Fruit fly (Drosophila melanogaster) whole organism, embryonic: ENCODE results near the gene CG13022.
A peak's percentile ranks its signal among the peaks of the same experiment; 100 is the strongest.

Source experiments
- ATbp ChIP-seq: fragments of 200-800 bp; sonication (Bioruptor generic); optimal IDR thresholded peaks from 2 replicates; lab custom pipeline; 2017; ENCODE audit warnings: missing biosample characterization, mild to moderate bottlenecking, missing genetic modification characterization, missing genetic modification reagents
- Awh ChIP-seq: fragments of 200-800 bp; sonication (Bioruptor generic); IDR thresholded peaks from 2 replicates; pipeline ENCODE4, ENCODE4 v1.3.6; 2022; ENCODE audit warnings: missing biosample characterization, missing genetic modification characterization
- CG10274 ChIP-seq: fragments of 200-800 bp; sonication (Bioruptor generic); optimal IDR thresholded peaks from 3 replicates; lab custom pipeline; 2017; ENCODE audit warnings: missing biosample characterization, mild to moderate bottlenecking, missing genetic modification characterization
- CG10431 ChIP-seq: fragments of 200-800 bp; sonication (Bioruptor generic); optimal IDR thresholded peaks from 3 replicates; lab custom pipeline; 2018; ENCODE audit warnings: missing biosample characterization, mild to moderate bottlenecking, missing genetic modification characterization
- CG11696 ChIP-seq: fragments of 200-800 bp; sonication (Bioruptor generic); IDR thresholded peaks from 2 replicates; pipeline ENCODE4 v1.3.6; 2022; ENCODE audit warnings: missing biosample characterization, missing genetic modification characterization
- CG12236 ChIP-seq: fragments of 200-800 bp; sonication (Bioruptor generic); optimal IDR thresholded peaks from 2 replicates; lab custom pipeline; 2016; ENCODE audit warnings: missing biosample characterization, missing genetic modification characterization
- CG1233 ChIP-seq: fragments of 200-800 bp; sonication (Bioruptor generic); optimal IDR thresholded peaks from 4 replicates; lab custom pipeline; 2018; ENCODE audit warnings: missing biosample characterization, mild to moderate bottlenecking, missing genetic modification characterization
- CG12744 ChIP-seq: fragments of 200-800 bp; sonication (Bioruptor generic); optimal IDR thresholded peaks from 2 replicates; lab custom pipeline; 2016; ENCODE audit warnings: missing biosample characterization, missing genetic modification characterization
- CG12942 ChIP-seq: fragments of 200-800 bp; sonication (Bioruptor generic); optimal IDR thresholded peaks from 3 replicates; lab custom pipeline; 2016; ENCODE audit warnings: missing biosample characterization, missing genetic modification characterization
- CG14667 ChIP-seq: fragments of 200-800 bp; sonication (Bioruptor generic); IDR thresholded peaks from 2 replicates; pipeline ENCODE4 v1.3.6; 2022; ENCODE audit warnings: missing biosample characterization, missing genetic modification characterization
- CG17359 ChIP-seq: fragments of 200-800 bp; sonication (Bioruptor generic); optimal IDR thresholded peaks from 3 replicates; lab custom pipeline; 2018; ENCODE audit warnings: missing biosample characterization, mild to moderate bottlenecking, missing genetic modification characterization, moderate library complexity
- CG2678 ChIP-seq: fragments of 200-800 bp; sonication (Bioruptor generic); optimal IDR thresholded peaks from 3 replicates; lab custom pipeline; 2019; ENCODE audit warnings: missing biosample characterization, mild to moderate bottlenecking, missing genetic modification characterization, moderate library complexity
- CG30403 ChIP-seq: fragments of 200-800 bp; sonication (Bioruptor generic); optimal IDR thresholded peaks from 3 replicates; lab custom pipeline; 2016; ENCODE audit warnings: missing biosample characterization, missing genetic modification characterization
- CG32772 ChIP-seq: fragments of 200-800 bp; sonication (Bioruptor generic); IDR thresholded peaks from 2 replicates; pipeline ENCODE4 v1.3.6; 2022; ENCODE audit warnings: missing biosample characterization, missing genetic modification characterization
- CG3281 ChIP-seq: fragments of 200-800 bp; sonication (Bioruptor generic); optimal IDR thresholded peaks from 3 replicates; lab custom pipeline; 2017; ENCODE audit warnings: missing biosample characterization, mild to moderate bottlenecking, missing genetic modification characterization
- CG33557 ChIP-seq: fragments of 200-800 bp; sonication (Bioruptor generic); optimal IDR thresholded peaks from 2 replicates; lab custom pipeline; 2019; ENCODE audit warnings: missing biosample characterization, mild to moderate bottlenecking, missing genetic modification characterization, moderate library complexity
- CG4360 ChIP-seq: fragments of 200-800 bp; sonication (Bioruptor generic); IDR thresholded peaks from 2 replicates; pipeline ENCODE4 v1.3.6; 2022; ENCODE audit warnings: missing biosample characterization, missing genetic modification characterization
- CG43689 ChIP-seq: fragments of 200-800 bp; sonication (Bioruptor generic); IDR thresholded peaks from 2 replicates; pipeline ENCODE4 v1.3.6; 2022; ENCODE audit warnings: missing biosample characterization, missing genetic modification characterization
- CG4424 ChIP-seq: fragments of 200-800 bp; sonication (Bioruptor generic); optimal IDR thresholded peaks from 3 replicates; lab custom pipeline; 2016; ENCODE audit warnings: missing biosample characterization, missing genetic modification characterization
- CG6791 ChIP-seq: fragments of 200-800 bp; sonication (Bioruptor generic); IDR thresholded peaks from 3 replicates; pipeline ENCODE4 v1.3.6; 2022; ENCODE audit warnings: missing biosample characterization, missing genetic modification characterization; ENCODE audit not compliant: partially characterized antibody
- CG6813 ChIP-seq: fragments of 200-800 bp; sonication (Bioruptor generic); optimal IDR thresholded peaks from 2 replicates; lab custom pipeline; 2017; ENCODE audit warnings: missing biosample characterization, missing genetic modification characterization, mild to moderate bottlenecking, moderate library complexity, missing genetic modification reagents
- CG7963 ChIP-seq: fragments of 200-800 bp; sonication (Bioruptor generic); IDR thresholded peaks from 3 replicates; pipeline ENCODE4 v1.3.6; 2022; ENCODE audit warnings: missing biosample characterization, missing genetic modification characterization; ENCODE audit not compliant: partially characterized antibody
- CG8281 ChIP-seq: fragments of 200-800 bp; sonication (Bioruptor generic); optimal IDR thresholded peaks from 2 replicates; lab custom pipeline; 2018; ENCODE audit warnings: missing biosample characterization, mild to moderate bottlenecking, missing genetic modification characterization, moderate library complexity
- CG8944 ChIP-seq: fragments of 200-800 bp; sonication (Bioruptor generic); optimal IDR thresholded peaks from 3 replicates; lab custom pipeline; 2016; ENCODE audit warnings: missing biosample characterization, missing genetic modification characterization
- CrebB ChIP-seq: fragments of 200-800 bp; sonication (Bioruptor generic); optimal IDR thresholded peaks from 3 replicates; lab custom pipeline; 2018; ENCODE audit warnings: missing biosample characterization, mild to moderate bottlenecking, missing genetic modification characterization
- E2f1 ChIP-seq: fragments of 200-800 bp; sonication (Bioruptor generic); IDR thresholded peaks from 2 replicates; pipeline ENCODE4 v1.3.6; 2022; ENCODE audit warnings: missing biosample characterization, missing genetic modification characterization
- Ets65A ChIP-seq: fragments of 200-800 bp; sonication (Bioruptor generic); peaks from one replicate; lab custom pipeline; 2016; ENCODE audit warnings: missing biosample characterization, missing genetic modification characterization
- H15 ChIP-seq: fragments of 200-800 bp; sonication (Bioruptor generic); IDR thresholded peaks from 3 replicates; pipeline ENCODE4 v1.3.6; 2022; ENCODE audit warnings: missing biosample characterization, missing genetic modification characterization
- HLH3B ChIP-seq: fragments of 200-800 bp; sonication (Bioruptor generic); IDR thresholded peaks from 2 replicates; pipeline ENCODE4 v1.3.6; 2022; ENCODE audit warnings: missing biosample characterization, missing genetic modification characterization
- Neu2 ChIP-seq: fragments of 200-800 bp; sonication (Bioruptor generic); optimal IDR thresholded peaks from 3 replicates; lab custom pipeline; 2016; ENCODE audit warnings: missing biosample characterization, missing genetic modification characterization, borderline replicate concordance
- Poxn ChIP-seq: fragments of 200-800 bp; sonication (Bioruptor generic); IDR thresholded peaks from 2 replicates; pipeline ENCODE4 v1.3.6; 2022; ENCODE audit warnings: missing biosample characterization, missing genetic modification characterization
- Sox102F ChIP-seq: fragments of 200-800 bp; sonication (Bioruptor generic); optimal IDR thresholded peaks from 2 replicates; lab custom pipeline; 2018; ENCODE audit warnings: missing biosample characterization, mild to moderate bottlenecking, missing genetic modification characterization, moderate library complexity
- bbx ChIP-seq: fragments of 200-800 bp; sonication (Bioruptor generic); IDR thresholded peaks from 2 replicates; pipeline ENCODE4 v1.3.6; 2022; ENCODE audit warnings: missing biosample characterization, missing genetic modification characterization; ENCODE audit not compliant: partially characterized antibody
- bsh ChIP-seq, 2 experiments: fragments of 200-800 bp; sonication (Bioruptor generic); optimal IDR thresholded peaks; 2 replicates each; lab custom pipeline; 2017 to 2018; ENCODE audit warnings: mild to moderate bottlenecking in 2 of 2, missing biosample characterization in 2 of 2, missing genetic modification characterization in 2 of 2, moderate library complexity in 1 of 2
- dan ChIP-seq: fragments of 200-800 bp; sonication (Bioruptor generic); IDR thresholded peaks from 2 replicates; pipeline ENCODE4 v1.3.6; 2022; ENCODE audit warnings: missing biosample characterization, missing genetic modification characterization
- dmrt99B ChIP-seq: fragments of 200-800 bp; sonication (Bioruptor generic); optimal IDR thresholded peaks from 2 replicates; lab custom pipeline; 2018; ENCODE audit warnings: missing biosample characterization, mild to moderate bottlenecking, missing genetic modification characterization, moderate library complexity
- eyg ChIP-seq: fragments of 200-800 bp; sonication (Bioruptor generic); optimal IDR thresholded peaks from 3 replicates; lab custom pipeline; 2016; ENCODE audit warnings: missing biosample characterization, missing genetic modification characterization
- gce ChIP-seq: fragments of 200-800 bp; sonication (Bioruptor generic); IDR thresholded peaks from 3 replicates; pipeline ENCODE4 v1.3.6; 2022; ENCODE audit warnings: missing biosample characterization, missing genetic modification characterization
- jigr1 ChIP-seq: fragments of 200-800 bp; sonication (Bioruptor generic); IDR thresholded peaks from 3 replicates; pipeline ENCODE4 v1.3.6; 2022; ENCODE audit warnings: missing biosample characterization, missing genetic modification characterization
- jumu ChIP-seq: fragments of 200-800 bp; sonication (Bioruptor generic); optimal IDR thresholded peaks from 3 replicates; lab custom pipeline; 2016; ENCODE audit warnings: missing biosample characterization, missing genetic modification characterization
- kni ChIP-seq: fragments of 200-800 bp; sonication (Bioruptor generic); optimal IDR thresholded peaks from 3 replicates; lab custom pipeline; 2017; ENCODE audit warnings: mild to moderate bottlenecking, missing biosample characterization, missing genetic modification reagents, missing genetic modification characterization
- mam ChIP-seq: fragments of 200-800 bp; sonication (Bioruptor generic); optimal IDR thresholded peaks from 3 replicates; lab custom pipeline; 2016; ENCODE audit warnings: missing biosample characterization, missing genetic modification characterization
- nau ChIP-seq: fragments of 200-800 bp; sonication (Bioruptor generic); optimal IDR thresholded peaks from 3 replicates; lab custom pipeline; 2017; ENCODE audit warnings: missing biosample characterization, mild to moderate bottlenecking, missing genetic modification characterization, missing genetic modification reagents
- pb ChIP-seq: fragments of 200-800 bp; sonication (Bioruptor generic); optimal IDR thresholded peaks from 3 replicates; lab custom pipeline; 2016; ENCODE audit warnings: missing biosample characterization, missing genetic modification characterization
- phol ChIP-seq: fragments of 200-800 bp; sonication (Bioruptor generic); optimal IDR thresholded peaks from 3 replicates; lab custom pipeline; 2018; ENCODE audit warnings: missing biosample characterization, mild to moderate bottlenecking, missing genetic modification characterization, moderate library complexity
- sima ChIP-seq: fragments of 200-800 bp; sonication (Bioruptor generic); optimal IDR thresholded peaks from 2 replicates; lab custom pipeline; 2016; ENCODE audit warnings: missing biosample characterization, missing genetic modification characterization
- slp2 ChIP-seq: fragments of 200-800 bp; sonication (Bioruptor generic); optimal IDR thresholded peaks from 2 replicates; lab custom pipeline; 2016; ENCODE audit warnings: missing biosample characterization, missing genetic modification characterization
- so ChIP-seq: fragments of 200-800 bp; sonication (Bioruptor generic); IDR thresholded peaks from 3 replicates; pipeline ENCODE4 v1.3.6; 2022; ENCODE audit warnings: missing biosample characterization, missing genetic modification characterization
- ttk ChIP-seq: fragments of 200-800 bp; sonication (Bioruptor generic); IDR thresholded peaks from 2 replicates; pipeline ENCODE4 v2.1.2; 2022; ENCODE audit warnings: missing biosample characterization, missing genetic modification characterization

The CG13022 gene

dm6 chr3L:16890650-16891336 lies 48.0 kb downstream of the CG13022 start (continued):
- peak; percentile 92 for TF ChIP-seq CG30403
- peak; percentile 94 for TF ChIP-seq CG32772 (GFP tag; lab: Robert Waterston, UW)
- TF ChIP-seq Sox102F (GFP tag; lab: Kevin White, UChicago) = peak; percentile 95
- peak; percentile 77 for TF ChIP-seq CG4360 (GFP tag; lab: Robert Waterston, UW)
- TF ChIP-seq bsh (GFP tag; optimal IDR thresholded peaks at IDR 0.05; lab: Kevin White, UChicago) = peak; percentile 59 to 97
- TF ChIP-seq bbx (GFP tag; lab: Robert Waterston, UW) = peak; percentile 43; the same call in 1 of the 2 replicates
- TF ChIP-seq CG43689 = peak; percentile 52; the same call in 1 of the 2 replicates
- peak; percentile 90 for TF ChIP-seq CG2678 (tag; lab: Kevin White, UChicago)
- peak; percentile 94 for TF ChIP-seq ttk
- peak; percentile 98 for TF ChIP-seq kni (GFP tag; lab: Kevin White, UChicago)
- TF ChIP-seq CG33557 = peak; percentile 57
- peak; percentile 86 for TF ChIP-seq slp2
- peak; percentile 52; the same call in 1 of the 2 replicates for TF ChIP-seq dan
- peak; percentile 64 for TF ChIP-seq CG8281 (tag; lab: Kevin White, UChicago)
- 0 out of 2 replicates have a peak, but pooled peaks have one; percentile 17 for TF ChIP-seq Poxn
- peak; percentile 75 for TF ChIP-seq CG11696 (GFP tag; lab: Robert Waterston, UW)
- peak; percentile 69 for TF ChIP-seq pb (GFP tag; lab: Kevin White, UChicago)
- TF ChIP-seq Awh (GFP tag; lab: Robert Waterston, UW) = peak; percentile 97
- TF ChIP-seq CG6813 (GFP tag; lab: Kevin White, UChicago) = peak; percentile 77
- peak; percentile 87 for TF ChIP-seq gce (GFP tag; lab: Robert Waterston, UW)
- TF ChIP-seq nau (GFP tag; lab: Kevin White, UChicago) = peak; percentile 85
- peak; percentile 85 for TF ChIP-seq mam (GFP tag; lab: Kevin White, UChicago)
- peak; percentile 93 for TF ChIP-seq so (GFP tag; lab: Robert Waterston, UW)
- TF ChIP-seq jumu = peak; percentile 86
- TF ChIP-seq CG7963 (GFP tag; lab: Robert Waterston, UW) = no peak
- peak; percentile 78; the same call in 2 of the 3 replicates for TF ChIP-seq jigr1 (GFP tag; lab: Robert Waterston, UW)
- TF ChIP-seq ATbp (GFP tag; lab: Kevin White, UChicago) = peak; percentile 96
- peak; percentile 92 for TF ChIP-seq H15 (GFP tag; lab: Robert Waterston, UW)
- peak; percentile 89 for TF ChIP-seq CG8944 (GFP tag; lab: Kevin White, UChicago)
- no peak; the same call in 2 of the 3 replicates for TF ChIP-seq CG6791
- peak; percentile 78 for TF ChIP-seq CrebB
- TF ChIP-seq eyg (GFP tag; lab: Kevin White, UChicago) = peak; percentile 89
- peak; percentile 90 for TF ChIP-seq E2f1 (GFP tag; lab: Robert Waterston, UW)
- peak; percentile 81 for TF ChIP-seq CG12942 (GFP tag; lab: Kevin White, UChicago)
- peak; percentile 62 for TF ChIP-seq CG10274
- peak; percentile 93 for TF ChIP-seq phol
- TF ChIP-seq Neu2 = no peak
- peak; percentile 87 for TF ChIP-seq CG14667 (GFP tag; lab: Robert Waterston, UW)
- peak; percentile 64 for TF ChIP-seq sima (GFP tag; lab: Kevin White, UChicago)
- peak; percentile 93 for TF ChIP-seq CG17359 (tag; lab: Kevin White, UChicago)
- TF ChIP-seq CG3281 (GFP tag; lab: Kevin White, UChicago) = peak; percentile 29
- TF ChIP-seq CG4424 (GFP tag; lab: Kevin White, UChicago) = peak; percentile 94
- peak; percentile 96 for TF ChIP-seq dmrt99B (tag; lab: Kevin White, UChicago)
- TF ChIP-seq HLH3B (GFP tag; lab: Robert Waterston, UW) = peak; percentile 95
- TF ChIP-seq CG12744 = peak; percentile 54
- TF ChIP-seq CG10431 (GFP tag; lab: Kevin White, UChicago) = peak; percentile 74
- TF ChIP-seq CG1233 (GFP tag; lab: Kevin White, UChicago) = peak; percentile 83
- TF ChIP-seq CG12236 (GFP tag; lab: Kevin White, UChicago) = peak; percentile 86
- TF ChIP-seq Ets65A (GFP tag; lab: Kevin White, UChicago) = peak; percentile 96
